Fruit fly (Drosophila melanogaster) whole organism, embryonic: ENCODE measurements around the gene CG43403.

Source experiments
- Atf3 ChIP-seq: fragments of 200-800 bp; sonication (Bioruptor generic); optimal IDR thresholded peaks from 3 replicates; lab custom pipeline; 2016; ENCODE audit warnings: missing biosample characterization, missing genetic modification characterization
- Bgb ChIP-seq: fragments of 200-800 bp; sonication (Bioruptor generic); IDR thresholded peaks from 2 replicates; pipeline ENCODE4 v1.3.6; 2022; ENCODE audit warnings: missing biosample characterization, missing genetic modification characterization; ENCODE audit not compliant: partially characterized antibody
- CG10274 ChIP-seq: fragments of 200-800 bp; sonication (Bioruptor generic); optimal IDR thresholded peaks from 3 replicates; lab custom pipeline; 2017; ENCODE audit warnings: missing biosample characterization, mild to moderate bottlenecking, missing genetic modification characterization
- CG11093 ChIP-seq: fragments of 200-800 bp; sonication (Bioruptor generic); IDR thresholded peaks from 3 replicates; pipeline ENCODE4 v1.3.6; 2022; ENCODE audit warnings: missing biosample characterization, missing genetic modification characterization
- CG11723 ChIP-seq: fragments of 200-800 bp; sonication (Bioruptor generic); optimal IDR thresholded peaks from 2 replicates; lab custom pipeline; 2017; ENCODE audit warnings: missing biosample characterization, mild to moderate bottlenecking, missing genetic modification characterization
- CG12744 ChIP-seq: fragments of 200-800 bp; sonication (Bioruptor generic); optimal IDR thresholded peaks from 2 replicates; lab custom pipeline; 2016; ENCODE audit warnings: missing biosample characterization, missing genetic modification characterization
- CG13424 ChIP-seq: fragments of 200-800 bp; sonication (Bioruptor generic); optimal IDR thresholded peaks from 2 replicates; lab custom pipeline; 2019; ENCODE audit warnings: missing biosample characterization, mild to moderate bottlenecking, missing genetic modification characterization, moderate library complexity
- CG1529 ChIP-seq: fragments of 200-800 bp; sonication (Bioruptor generic); optimal IDR thresholded peaks from 3 replicates; lab custom pipeline; 2018; ENCODE audit warnings: missing biosample characterization, missing genetic modification characterization
- CG15479 ChIP-seq: fragments of 200-800 bp; sonication (Bioruptor generic); optimal IDR thresholded peaks from 3 replicates; lab custom pipeline; 2019; ENCODE audit warnings: missing biosample characterization, mild to moderate bottlenecking, missing genetic modification characterization, moderate library complexity
- CG16779 ChIP-seq: fragments of 200-800 bp; sonication (Bioruptor generic); IDR thresholded peaks from 2 replicates; pipeline ENCODE4 v1.3.6; 2022; ENCODE audit warnings: missing biosample characterization, missing genetic modification characterization
- CG17802 ChIP-seq: fragments of 200-800 bp; sonication (Bioruptor generic); optimal IDR thresholded peaks from 2 replicates; lab custom pipeline; 2018; ENCODE audit warnings: missing biosample characterization, mild to moderate bottlenecking, missing genetic modification characterization, moderate library complexity
- CG18011 ChIP-seq: fragments of 200-800 bp; sonication (Bioruptor generic); optimal IDR thresholded peaks from 2 replicates; lab custom pipeline; 2017; ENCODE audit warnings: missing biosample characterization, missing genetic modification characterization, mild to moderate bottlenecking, moderate library complexity, missing genotype
- CG30403 ChIP-seq: fragments of 200-800 bp; sonication (Bioruptor generic); optimal IDR thresholded peaks from 3 replicates; lab custom pipeline; 2016; ENCODE audit warnings: missing biosample characterization, missing genetic modification characterization
- CG31441 ChIP-seq: fragments of 200-800 bp; sonication (Bioruptor generic); IDR thresholded peaks from 2 replicates; pipeline ENCODE4 v1.3.6; 2022; ENCODE audit warnings: missing biosample characterization, missing genetic modification characterization
- CG32532 ChIP-seq: fragments of 200-800 bp; sonication (Bioruptor generic); IDR thresholded peaks from 2 replicates; pipeline ENCODE4 v1.3.6; 2022; ENCODE audit warnings: missing biosample characterization, missing genetic modification characterization
- CG4328 ChIP-seq: fragments of 200-800 bp; sonication (Bioruptor generic); optimal IDR thresholded peaks from 3 replicates; lab custom pipeline; 2017; ENCODE audit warnings: missing biosample characterization, missing genetic modification reagents, missing genetic modification characterization
- Elba2 ChIP-seq: fragments of 200-800 bp; sonication (Bioruptor generic); optimal IDR thresholded peaks from 3 replicates; lab custom pipeline; 2016; ENCODE audit warnings: missing biosample characterization, missing genetic modification characterization
- Fer1 ChIP-seq: fragments of 200-800 bp; sonication (Bioruptor generic); optimal IDR thresholded peaks from 2 replicates; lab custom pipeline; 2017; ENCODE audit warnings: missing biosample characterization, mild to moderate bottlenecking, missing genetic modification characterization
- HLH4C ChIP-seq: fragments of 200-800 bp; sonication (Bioruptor generic); IDR thresholded peaks from 3 replicates; pipeline ENCODE4 v1.3.6; 2022; ENCODE audit warnings: missing biosample characterization, missing genetic modification characterization; ENCODE audit not compliant: partially characterized antibody
- Hmx ChIP-seq: fragments of 200-800 bp; sonication (Bioruptor generic); optimal IDR thresholded peaks from 2 replicates; lab custom pipeline; 2016; ENCODE audit warnings: missing biosample characterization, missing genetic modification characterization
- Kr ChIP-seq: fragments of 200-800 bp; sonication (Bioruptor generic); optimal IDR thresholded peaks from 2 replicates; lab custom pipeline; 2017; ENCODE audit warnings: missing biosample characterization, mild to moderate bottlenecking, missing genetic modification characterization
- Mrtf ChIP-seq: fragments of 200-800 bp; sonication (Bioruptor generic); IDR thresholded peaks from 3 replicates; pipeline ENCODE4 v1.3.6; 2022; ENCODE audit warnings: missing biosample characterization, missing genetic modification characterization
- Opbp ChIP-seq: fragments of 200-800 bp; sonication (Bioruptor generic); IDR thresholded peaks from 3 replicates; pipeline ENCODE4 v1.3.6; 2022; ENCODE audit warnings: missing biosample characterization, missing genetic modification characterization; ENCODE audit not compliant: partially characterized antibody
- PHDP ChIP-seq: fragments of 200-800 bp; sonication (Bioruptor generic); optimal IDR thresholded peaks from 3 replicates; lab custom pipeline; 2018; ENCODE audit warnings: missing biosample characterization, mild to moderate bottlenecking, missing genetic modification characterization, moderate library complexity
- Ptx1 ChIP-seq: fragments of 200-800 bp; sonication (Bioruptor generic); IDR thresholded peaks from 2 replicates; pipeline ENCODE4 v1.3.6; 2022; ENCODE audit warnings: missing biosample characterization, missing genetic modification characterization
- Sin3A ChIP-seq: fragments of >200 bp; optimal IDR thresholded peaks from 2 replicates; lab custom pipeline; 2018
- Trl ChIP-seq, 3 experiments: fragments of >200 bp in 2 of 3; fragments of 200-800 bp in 1 of 3; sonication (Bioruptor generic) in 1 of 3; optimal IDR thresholded peaks; 2 replicates in 1 of 3; 3 replicates in 2 of 3; lab custom pipeline; 2016 to 2017; ENCODE audit warnings: missing biosample characterization in 1 of 3, missing genetic modification characterization in 1 of 3
- Xbp1 ChIP-seq: fragments of 200-800 bp; sonication (Bioruptor generic); optimal IDR thresholded peaks from 3 replicates; lab custom pipeline; 2016; ENCODE audit warnings: missing biosample characterization, mild to moderate bottlenecking, missing genetic modification characterization
- bbx ChIP-seq: fragments of 200-800 bp; sonication (Bioruptor generic); IDR thresholded peaks from 2 replicates; pipeline ENCODE4 v1.3.6; 2022; ENCODE audit warnings: missing biosample characterization, missing genetic modification characterization; ENCODE audit not compliant: partially characterized antibody
- bsh ChIP-seq, 2 experiments: fragments of 200-800 bp; sonication (Bioruptor generic); optimal IDR thresholded peaks; 2 replicates each; lab custom pipeline; 2017 to 2018; ENCODE audit warnings: mild to moderate bottlenecking in 2 of 2, missing biosample characterization in 2 of 2, missing genetic modification characterization in 2 of 2, moderate library complexity in 1 of 2
- ci ChIP-seq: fragments of 200-800 bp; sonication (Bioruptor generic); IDR thresholded peaks from 3 replicates; pipeline ENCODE4 v1.3.6; 2022; ENCODE audit warnings: missing biosample characterization, missing genetic modification characterization
- dmrt99B ChIP-seq: fragments of 200-800 bp; sonication (Bioruptor generic); optimal IDR thresholded peaks from 2 replicates; lab custom pipeline; 2018; ENCODE audit warnings: missing biosample characterization, mild to moderate bottlenecking, missing genetic modification characterization, moderate library complexity
- ems ChIP-seq: fragments of 200-800 bp; sonication (Bioruptor generic); optimal IDR thresholded peaks from 3 replicates; lab custom pipeline; 2016; ENCODE audit warnings: missing biosample characterization, missing genetic modification characterization
- ewg ChIP-seq: fragments of 200-800 bp; sonication (Bioruptor generic); optimal IDR thresholded peaks from 3 replicates; lab custom pipeline; 2017; ENCODE audit warnings: mild to moderate bottlenecking, missing biosample characterization, missing genetic modification reagents, missing genetic modification characterization
- fd64A ChIP-seq: fragments of 200-800 bp; sonication (Bioruptor generic); optimal IDR thresholded peaks from 3 replicates; lab custom pipeline; 2018; ENCODE audit warnings: missing biosample characterization, mild to moderate bottlenecking, missing genetic modification characterization
- gt ChIP-seq: fragments of 200-800 bp; sonication (Bioruptor generic); IDR thresholded peaks from 2 replicates; pipeline ENCODE4 v1.3.6; 2022; ENCODE audit warnings: missing biosample characterization, missing genetic modification characterization
- h ChIP-seq: fragments of >200 bp; optimal IDR thresholded peaks from 2 replicates; lab custom pipeline; 2017
- lov ChIP-seq, 2 experiments: fragments of 200-800 bp in 1 of 2; fragments of >200 bp in 1 of 2; sonication (Bioruptor generic) in 1 of 2; IDR thresholded peaks in 1 of 2; optimal IDR thresholded peaks in 1 of 2; 2 replicates in 1 of 2; 3 replicates in 1 of 2; pipeline versions ENCODE4 v1.3.6 to Lab custom; 2017 to 2022; ENCODE audit warnings: missing biosample characterization in 1 of 2, missing genetic modification characterization in 1 of 2
- mld ChIP-seq: fragments of 200-800 bp; sonication (Bioruptor generic); IDR thresholded peaks from 3 replicates; pipeline ENCODE4 v1.3.6; 2022; ENCODE audit warnings: missing biosample characterization, missing genetic modification characterization; ENCODE audit not compliant: partially characterized antibody
- nerfin-2 ChIP-seq: fragments of 200-800 bp; sonication (Bioruptor generic); IDR thresholded peaks from 2 replicates; pipeline ENCODE4 v1.3.6; 2022; ENCODE audit warnings: missing biosample characterization, missing genetic modification characterization; ENCODE audit not compliant: partially characterized antibody
- onecut ChIP-seq: fragments of 200-800 bp; sonication (Bioruptor generic); IDR thresholded peaks from 2 replicates; pipeline ENCODE4 v1.3.6; 2022; ENCODE audit warnings: missing biosample characterization, missing genetic modification characterization
- phol ChIP-seq: fragments of 200-800 bp; sonication (Bioruptor generic); optimal IDR thresholded peaks from 3 replicates; lab custom pipeline; 2018; ENCODE audit warnings: missing biosample characterization, mild to moderate bottlenecking, missing genetic modification characterization, moderate library complexity
- pzg ChIP-seq: fragments of 200-800 bp; sonication (Bioruptor generic); optimal IDR thresholded peaks from 3 replicates; lab custom pipeline; 2018; ENCODE audit warnings: missing biosample characterization, mild to moderate bottlenecking, missing genetic modification characterization, moderate library complexity
- sug ChIP-seq: fragments of 200-800 bp; optimal IDR thresholded peaks from 2 replicates; lab custom pipeline; 2019; ENCODE audit warnings: missing biosample characterization, mild to moderate bottlenecking, missing genetic modification characterization, moderate library complexity
- trem ChIP-seq: fragments of 200-800 bp; optimal IDR thresholded peaks from 3 replicates; lab custom pipeline; 2019; ENCODE audit warnings: missing biosample characterization, mild to moderate bottlenecking, missing genetic modification characterization, moderate library complexity
- trh ChIP-seq: fragments of 200-800 bp; sonication (Bioruptor generic); optimal IDR thresholded peaks from 2 replicates; lab custom pipeline; 2016; ENCODE audit warnings: missing biosample characterization, missing genetic modification characterization
- tx ChIP-seq: fragments of 200-800 bp; sonication (Bioruptor generic); optimal IDR thresholded peaks from 2 replicates; lab custom pipeline; 2016; ENCODE audit warnings: missing biosample characterization, missing genetic modification characterization
- z ChIP-seq: fragments of 200-800 bp; sonication (Bioruptor generic); IDR thresholded peaks from 3 replicates; pipeline ENCODE4 v1.3.6; 2022; ENCODE audit warnings: missing biosample characterization, missing genetic modification characterization
- zen2 ChIP-seq: fragments of 200-800 bp; sonication (Bioruptor generic); IDR thresholded peaks from 3 replicates; pipeline ENCODE4 v1.3.6; 2022; ENCODE audit warnings: missing biosample characterization, missing genetic modification characterization; ENCODE audit not compliant: partially characterized antibody

The CG43403 gene

dm6 chr2L:2585285-2585684 is 34.7 kb upstream of the CG43403 start, which contains the start of gene Drp1 (continued):
- TF ChIP-seq HLH4C (GFP tag; lab: Robert Waterston, UW) (peak; percentile 57), bbx (peak; percentile 78), nerfin-2 (GFP tag; lab: Robert Waterston, UW) (peak; percentile 64), mld (GFP tag; lab: Robert Waterston, UW) (peak; percentile 38; the same call in 1 of the 3 replicates), ewg (GFP tag; lab: Kevin White, UChicago) (peak; percentile 12), bsh (GFP tag; optimal IDR thresholded peaks at IDR 0.05; lab: Kevin White, UChicago) (peak in 1 of 2 experiments; percentile 18), CG18011 (GFP tag; lab: Kevin White, UChicago) (peak; percentile 18), Opbp (GFP tag; lab: Robert Waterston, UW) (peak; percentile 83), Kr (no peak), Ptx1 (GFP tag; lab: Robert Waterston, UW) (peak; percentile 61), CG4328 (no peak), Hmx (GFP tag; lab: Kevin White, UChicago) (no peak), Sin3A (lab: Kevin White, UChicago) (peak; percentile 59), h (lab: Kevin White, UChicago) (no peak), CG16779 (GFP tag; lab: Robert Waterston, UW) (no peak), CG15479 (GFP tag; lab: Kevin White, UChicago) (no peak), tx (GFP tag; lab: Kevin White, UChicago) (peak; percentile 14), Fer1 (GFP tag; lab: Kevin White, UChicago) (peak; percentile 52), Trl (optimal IDR thresholded peaks at IDR 0.05; lab: Kevin White, UChicago) (no peak), Trl (GFP tag; optimal IDR thresholded peaks at IDR 0.05; lab: Kevin White, UChicago) (peak; percentile 65), sug (tag; lab: Kevin White, UChicago) (peak; percentile 41), Elba2 (GFP tag; lab: Kevin White, UChicago) (peak; percentile 57), z (no peak), CG11093 (GFP tag; lab: Robert Waterston, UW) (no peak), ci (GFP tag; lab: Robert Waterston, UW) (peak; percentile 60; the same call in 1 of the 3 replicates), onecut (GFP tag; lab: Robert Waterston, UW) (peak; percentile 62), CG11723 (GFP tag; lab: Kevin White, UChicago) (no peak), fd64A (GFP tag; lab: Kevin White, UChicago) (no peak), CG12744 (peak; percentile 43), CG32532 (peak; percentile 65), trem (peak; percentile 99), CG31441 (GFP tag; lab: Robert Waterston, UW) (no peak; the same call in 1 of the 2 replicates), zen2 (GFP tag; lab: Robert Waterston, UW) (peak; percentile 61; the same call in 2 of the 3 replicates), PHDP (tag; lab: Kevin White, UChicago) (peak; percentile 34), ems (peak; percentile 58), lov (optimal IDR thresholded peaks at IDR 0.05; lab: Kevin White, UChicago) (no peak), lov (GFP tag; IDR thresholded peaks at IDR 0.05; lab: Robert Waterston, UW) (no peak), CG10274 (GFP tag; lab: Kevin White, UChicago) (no peak), phol (peak; percentile 52), CG1529 (GFP tag; lab: Kevin White, UChicago) (no peak), Mrtf (0 out of 3 replicates have a peak, but pooled peaks have one; percentile 27), pzg (GFP tag; lab: Kevin White, UChicago) (peak; percentile 98), CG13424 (tag; lab: Kevin White, UChicago) (peak; percentile 21), dmrt99B (no peak), Bgb (GFP tag; lab: Robert Waterston, UW) (peak; percentile 86), CG30403 (GFP tag; lab: Kevin White, UChicago) (peak; percentile 53), Xbp1 (GFP tag; lab: Kevin White, UChicago) (peak; percentile 57), CG17802 (peak; percentile 28), trh (no peak), gt (GFP tag; lab: Robert Waterston, UW) (0 out of 2 replicates have a peak, but pooled peaks have one; percentile 24), Atf3 (GFP tag; lab: Kevin White, UChicago) (peak; percentile 12)
